Worm (Caenorhabditis elegans): ENCODE data around the gene arx-2.

Gene arx-2

DNA sequence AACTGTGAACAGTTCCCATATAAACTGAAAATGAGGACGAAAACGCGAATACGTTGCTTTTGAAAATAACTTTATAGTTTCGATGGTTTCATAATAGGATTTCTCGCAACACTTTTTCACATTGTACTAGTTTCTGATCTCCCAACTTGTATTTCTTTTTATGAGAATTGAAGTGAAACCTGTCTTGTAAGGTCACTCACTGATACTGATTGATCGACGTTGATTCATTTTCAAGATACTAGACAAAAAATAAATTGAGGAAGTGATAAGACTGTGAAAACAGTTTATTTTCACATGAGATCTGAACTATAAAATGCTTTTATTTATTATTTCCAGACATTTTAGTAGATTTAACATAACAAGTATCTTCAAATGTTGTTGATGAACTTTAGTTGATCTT, 49.3 kb upstream of the arx-2 start:
- TF ChIP-seq blmp-1 (tag; optimal IDR thresholded peaks at IDR 0.05) (peak; percentile 29), fkh-10 (GFP tag; optimal IDR thresholded peaks at IDR 0.05) (no peak), lin-14 (GFP tag; optimal IDR thresholded peaks at IDR 0.05) (peak; percentile 57), egl-13 (tag; optimal IDR thresholded peaks at IDR 0.05) (no peak), unc-98 (GFP tag; IDR thresholded peaks at IDR 0.05) (no peak), ceh-82 (tag; optimal IDR thresholded peaks at IDR 0.05) (no peak), ceh-63 (GFP tag; optimal IDR thresholded peaks at IDR 0.05) (no peak), elt-3 (tag; optimal IDR thresholded peaks at IDR 0.05) (peak; percentile 47 to 85 (median 66)), sox-4 (tag; optimal IDR thresholded peaks at IDR 0.05) (no peak), nhr-77 (tag; optimal IDR thresholded peaks at IDR 0.05) (no peak), grh-1 (GFP tag; IDR thresholded peaks at IDR 0.05) (peak; percentile 32; the same call in 1 of the 2 replicates), nhr-20 (tag; optimal IDR thresholded peaks at IDR 0.05) (peak; percentile 35), F16B12.6 (tag; optimal IDR thresholded peaks at IDR 0.05) (no peak), lsy-2 (tag; optimal IDR thresholded peaks at IDR 0.05) (peak in 1 of 2 experiments; percentile 5), fkh-4 (tag; optimal IDR thresholded peaks at IDR 0.05; ENCODE audit: borderline replicate concordance) (no peak), nhr-85 (tag) (peak; percentile 86), pqm-1 (tag; optimal IDR thresholded peaks at IDR 0.05) (no peak), xbp-1 (tag; optimal IDR thresholded peaks at IDR 0.05) (no peak), ztf-11 (tag; optimal IDR thresholded peaks at IDR 0.05) (no peak), C16A3.4 (tag; optimal IDR thresholded peaks at IDR 0.05) (no peak), swsn-7 (tag; optimal IDR thresholded peaks at IDR 0.05) (no peak)

DNA sequence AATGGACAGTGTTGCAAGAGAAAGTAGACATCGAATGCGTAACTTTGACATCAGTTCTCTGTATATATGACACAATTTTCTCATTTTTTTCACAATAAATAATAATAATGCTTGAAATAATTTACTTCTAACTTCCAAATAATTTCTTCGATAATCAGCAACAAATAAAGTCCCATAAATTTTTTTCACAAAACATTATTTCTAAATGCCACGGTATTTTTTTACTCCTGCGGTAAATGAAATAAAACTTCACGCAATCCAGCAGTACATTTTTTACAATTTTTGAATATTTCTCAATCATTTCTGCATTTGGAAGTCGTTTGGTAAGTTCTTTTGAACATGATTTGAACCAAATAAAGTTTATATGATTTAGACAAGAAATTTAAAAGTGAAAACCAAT, 45.8 kb upstream of the arx-2 start, which contains the start of gene spe-10:
spe-10 (plus strand) TSS at position 301 of the 400 bp plus-strand sequence.
- TF ChIP-seq hlh-17 (GFP tag; optimal IDR thresholded peaks at IDR 0.05; ENCODE audit: borderline replicate concordance) (no peak), blmp-1 (tag; optimal IDR thresholded peaks at IDR 0.05) (no peak), zag-1 (tag; optimal IDR thresholded peaks at IDR 0.05) (no peak), alr-1 (tag; optimal IDR thresholded peaks at IDR 0.05; ENCODE audit: borderline replicate concordance) (no peak), nhr-84 (tag; optimal IDR thresholded peaks at IDR 0.05) (no peak), lin-39 (tag; optimal IDR thresholded peaks at IDR 0.05) (no peak), nhr-28 (tag; optimal IDR thresholded peaks at IDR 0.05) (no peak), fkh-10 (GFP tag; optimal IDR thresholded peaks at IDR 0.05) (no peak), lir-3 (tag; optimal IDR thresholded peaks at IDR 0.05; ENCODE audit: poor library complexity) (no peak), nhr-71 (tag; optimal IDR thresholded peaks at IDR 0.05) (no peak), pag-3 (tag; optimal IDR thresholded peaks at IDR 0.05; ENCODE audit: borderline replicate concordance, insufficient read depth) (no peak), unc-30 (tag; optimal IDR thresholded peaks at IDR 0.05) (no peak), jun-1 (tag; optimal IDR thresholded peaks at IDR 0.05) (no peak), nhr-12 (tag; optimal IDR thresholded peaks at IDR 0.05) (no peak), C04F5.9 (tag; optimal IDR thresholded peaks at IDR 0.05) (no peak), unc-130 (tag; optimal IDR thresholded peaks at IDR 0.05) (no peak), sptf-1 (tag; optimal IDR thresholded peaks at IDR 0.05) (no peak), egl-13 (tag; optimal IDR thresholded peaks at IDR 0.05) (no peak), fos-1 (tag; optimal IDR thresholded peaks at IDR 0.05) (no peak), mab-9 (GFP tag; IDR thresholded peaks at IDR 0.05) (no peak)

ce11 chrV:10382142-10382541, 44.0 kb upstream of the arx-2 start, which contains the start of gene pqn-2:
pqn-2 (plus strand) TSS chrV:10382442.
- no peak for TF ChIP-seq ceh-90 (tag; optimal IDR thresholded peaks at IDR 0.05)
- TF ChIP-seq nhr-90 (tag; optimal IDR thresholded peaks at IDR 0.05; ENCODE audit: poor library complexity) = no peak
- TF ChIP-seq grh-1 (GFP tag; IDR thresholded peaks at IDR 0.05) = no peak
- no peak for TF ChIP-seq ceh-88 (GFP tag; IDR thresholded peaks at IDR 0.05)
- TF ChIP-seq mab-9 (GFP tag; IDR thresholded peaks at IDR 0.05) = no peak

Measured in whole organism, L1 larva.